Fruit fly (Drosophila melanogaster): ENCODE measurements around the gene CG11696.

The CG11696 gene

DNA sequence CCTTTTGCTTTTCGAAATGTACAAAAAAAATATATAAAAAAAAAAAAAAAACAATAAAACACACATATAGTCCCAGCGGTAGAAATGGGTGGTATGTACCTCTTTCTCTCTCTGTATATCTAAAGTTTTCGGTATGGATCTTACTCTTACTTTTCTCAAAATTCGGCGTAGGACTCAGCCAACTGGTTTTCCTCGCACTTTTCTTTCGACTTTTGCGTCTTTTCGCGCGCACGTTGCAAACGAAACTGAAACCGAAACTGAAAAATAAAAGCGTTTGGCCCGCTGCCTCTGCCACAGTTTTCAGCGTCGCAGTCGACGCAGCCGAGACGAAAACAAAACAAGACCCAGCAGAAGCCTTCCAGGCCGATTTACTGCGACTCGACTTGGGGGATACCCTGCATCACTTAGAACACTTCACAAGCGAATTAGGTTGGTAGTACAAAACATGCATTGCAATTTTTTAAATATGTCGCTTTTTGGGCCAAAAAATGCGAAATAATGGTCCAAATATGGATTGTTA lies 15.1 kb upstream of the CG11696 start, which contains the start of gene CG1572 (continued):
- TF ChIP-seq tx (GFP tag; optimal IDR thresholded peaks at IDR 0.05) (no peak), CG12219 (GFP tag; optimal IDR thresholded peaks at IDR 0.05) (no peak), CG10366 (GFP tag; IDR thresholded peaks at IDR 0.05) (no peak), CG9797 (GFP tag; optimal IDR thresholded peaks at IDR 0.05) (no peak), zen2 (GFP tag; IDR thresholded peaks at IDR 0.05; ENCODE audit: partially characterized antibody) (no peak), CG14050 (GFP tag; IDR thresholded peaks at IDR 0.05) (no peak), CG2712 (tag; optimal IDR thresholded peaks at IDR 0.05) (no peak), CG2889 (GFP tag; IDR thresholded peaks at IDR 0.05) (no peak), CG4404 (GFP tag; IDR thresholded peaks at IDR 0.05) (no peak), hth (optimal IDR thresholded peaks at IDR 0.05) (no peak), wor (GFP tag; IDR thresholded peaks at IDR 0.05) (no peak), Hmr (GFP tag; optimal IDR thresholded peaks at IDR 0.05) (peak; percentile 16), CG3847 (GFP tag; IDR thresholded peaks at IDR 0.05) (0 out of 2 replicates have a peak, but pooled peaks have one; percentile 12), CG13894 (tag; optimal IDR thresholded peaks at IDR 0.05) (peak; percentile 30), Lhr (GFP tag; optimal IDR thresholded peaks at IDR 0.05) (no peak), ERR (GFP tag; optimal IDR thresholded peaks at IDR 0.05) (no peak), Dek (tag; optimal IDR thresholded peaks at IDR 0.05) (no peak), Neu2 (GFP tag; optimal IDR thresholded peaks at IDR 0.05; ENCODE audit: borderline replicate concordance) (no peak), CTCF (GFP tag; optimal IDR thresholded peaks at IDR 0.05) (no peak), HLHmδ (GFP tag; optimal IDR thresholded peaks at IDR 0.05) (no peak), CG6813 (GFP tag; optimal IDR thresholded peaks at IDR 0.05) (no peak), Fer2 (tag; optimal IDR thresholded peaks at IDR 0.05) (no peak), maf-S (GFP tag; optimal IDR thresholded peaks at IDR 0.05) (no peak), ewg (GFP tag; optimal IDR thresholded peaks at IDR 0.05) (no peak), CG14710 (tag; optimal IDR thresholded peaks at IDR 0.05) (no peak), lab (GFP tag; optimal IDR thresholded peaks at IDR 0.05) (peak; percentile 23), CG4282 (GFP tag; optimal IDR thresholded peaks at IDR 0.05) (no peak), CG10654 (GFP tag; optimal IDR thresholded peaks at IDR 0.05) (no peak), Deaf1 (tag; optimal IDR thresholded peaks at IDR 0.05) (peak; percentile 22), fd96Cb (tag; optimal IDR thresholded peaks at IDR 0.05) (no peak), CG15479 (GFP tag; optimal IDR thresholded peaks at IDR 0.05) (no peak), mam (GFP tag; optimal IDR thresholded peaks at IDR 0.05) (no peak), nom (GFP tag; optimal IDR thresholded peaks at IDR 0.05) (peak; percentile 7), CG4424 (GFP tag; optimal IDR thresholded peaks at IDR 0.05) (no peak), usp (GFP tag; optimal IDR thresholded peaks at IDR 0.05) (no peak), insv (GFP tag; optimal IDR thresholded peaks at IDR 0.05) (no peak), CG11723 (GFP tag; optimal IDR thresholded peaks at IDR 0.05) (no peak), lilli (GFP tag; optimal IDR thresholded peaks at IDR 0.05) (peak; percentile 28), Kr (GFP tag; optimal IDR thresholded peaks at IDR 0.05) (no peak), CG15011 (GFP tag; optimal IDR thresholded peaks at IDR 0.05) (no peak), crc (GFP tag; optimal IDR thresholded peaks at IDR 0.05) (no peak), tup (GFP tag; optimal IDR thresholded peaks at IDR 0.05) (no peak), sima (GFP tag; optimal IDR thresholded peaks at IDR 0.05) (no peak), Hr39 (optimal IDR thresholded peaks at IDR 0.05) (no peak), kni (GFP tag; optimal IDR thresholded peaks at IDR 0.05) (no peak), shn (GFP tag; optimal IDR thresholded peaks at IDR 0.05) (no peak), Hr51 (GFP tag; optimal IDR thresholded peaks at IDR 0.05) (no peak), Dref (GFP tag; IDR thresholded peaks at IDR 0.05) (no peak), CG1603 (tag; optimal IDR thresholded peaks at IDR 0.05) (no peak), klu (GFP tag; IDR thresholded peaks at IDR 0.05) (no peak), CG12769 (tag; optimal IDR thresholded peaks at IDR 0.05) (peak; percentile 21), Poxn (GFP tag; IDR thresholded peaks at IDR 0.05) (no peak)

Data from whole organism, embryonic.